Worm (Caenorhabditis elegans): ENCODE data around the gene Y59C2A.3.

- no peak for TF ChIP-seq ama-1 (optimal IDR thresholded peaks at IDR 0.05)
- TF ChIP-seq tbx-11 (GFP tag; IDR thresholded peaks at IDR 0.05) = no peak
- TF ChIP-seq ceh-13 (GFP tag; optimal IDR thresholded peaks at IDR 0.05) = no peak
- no peak for TF ChIP-seq tra-4 (tag; optimal IDR thresholded peaks at IDR 0.05)
- no peak for TF ChIP-seq hmbx-1 (tag; optimal IDR thresholded peaks at IDR 0.05)
- no peak for TF ChIP-seq hmg-4 (GFP tag; optimal IDR thresholded peaks at IDR 0.05)
- no peak for TF ChIP-seq scrt-1 (GFP tag; IDR thresholded peaks at IDR 0.05)
- no peak for TF ChIP-seq flt-1 (GFP tag; IDR thresholded peaks at IDR 0.05)
- no peak for TF ChIP-seq aly-1 (tag; optimal IDR thresholded peaks at IDR 0.05)
- TF ChIP-seq hnd-1 (tag; optimal IDR thresholded peaks at IDR 0.05) = no peak
Measured at ce11 chrII:2170085-2170484, 49.6 kb downstream of the Y59C2A.3 start, which contains the start of gene C33C12.12.
